Fruit fly (Drosophila melanogaster): Measurements from ENCODE around the gene CG3618.

- TF ChIP-seq CG7357 (GFP tag; IDR thresholded peaks at IDR 0.05) (no peak), prd (optimal IDR thresholded peaks at IDR 0.05) (no peak), prd (GFP tag; IDR thresholded peaks at IDR 0.05) (peak; percentile 47; the same call in 2 of the 3 replicates), btn (GFP tag; optimal IDR thresholded peaks at IDR 0.05) (no peak), usp (GFP tag; optimal IDR thresholded peaks at IDR 0.05) (no peak)
These were observed 30.8 kb downstream of the CG3618 start for dm6 chr3L:20784812-20785671.

All from whole organism, embryonic.